Worm (Caenorhabditis elegans): ENCODE measurements around the gene fbxa-176.

DNA sequence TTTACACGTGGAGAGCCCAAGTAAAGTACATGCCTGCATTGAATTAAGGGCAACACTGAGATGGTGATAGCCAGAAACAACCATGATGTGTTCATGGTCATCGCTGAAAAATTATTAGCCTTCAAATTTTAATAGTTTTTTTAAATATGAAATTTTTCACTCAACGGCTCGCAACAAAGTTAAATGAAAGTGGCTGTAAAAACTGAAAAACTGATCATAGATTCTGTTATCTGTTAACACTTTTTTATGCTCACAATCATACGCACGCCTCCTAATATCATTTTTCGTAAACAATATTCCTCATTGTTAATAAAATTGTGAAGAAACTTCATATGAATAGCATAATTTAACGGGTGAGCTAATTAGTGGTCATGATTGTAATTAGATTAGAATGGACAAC, 18.1 kb upstream of the fbxa-176 start, which contains the start of gene C18D4.4:
- no peak for TF ChIP-seq daf-19 (GFP tag; conservative IDR thresholded peaks at IDR 0.05)
- no peak for TF ChIP-seq aly-2 (tag; optimal IDR thresholded peaks at IDR 0.05)
- TF ChIP-seq ctbp-1 (GFP tag; IDR thresholded peaks at IDR 0.05) = no peak
- TF ChIP-seq ceh-28 (tag; optimal IDR thresholded peaks at IDR 0.05) = no peak
- TF ChIP-seq nhr-28 (tag; optimal IDR thresholded peaks at IDR 0.05) = no peak
- TF ChIP-seq ceh-82 (tag; optimal IDR thresholded peaks at IDR 0.05) = no peak
- TF ChIP-seq T26A8.4 (GFP tag; IDR thresholded peaks at IDR 0.05) = no peak
- TF ChIP-seq madf-5 (GFP tag; IDR thresholded peaks at IDR 0.05) = no peak

Measured in whole organism, L4 larva.